Worm (Caenorhabditis elegans): ENCODE measurements around the gene C36E8.6.

Gene C36E8.6

ce11 chrIII:3976992-3977391 lies 10.9 kb upstream of the C36E8.6 start:
- no peak for TF ChIP-seq lsy-2 (tag; optimal IDR thresholded peaks at IDR 0.05)
- TF ChIP-seq mep-1 (tag; optimal IDR thresholded peaks at IDR 0.05), result no peak
- no peak for TF ChIP-seq nhr-76 (tag; optimal IDR thresholded peaks at IDR 0.05)
- no peak for TF ChIP-seq nhr-12 (tag; optimal IDR thresholded peaks at IDR 0.05)
- TF ChIP-seq unc-39 (tag; optimal IDR thresholded peaks at IDR 0.05), result no peak
- TF ChIP-seq ceh-39 (tag; optimal IDR thresholded peaks at IDR 0.05), result no peak
- TF ChIP-seq blmp-1 (tag; optimal IDR thresholded peaks at IDR 0.05), result no peak
- no peak for TF ChIP-seq elt-3 (tag; optimal IDR thresholded peaks at IDR 0.05)
- no peak for TF ChIP-seq bed-3 (GFP tag; optimal IDR thresholded peaks at IDR 0.05)
- TF ChIP-seq ham-2 (GFP tag; optimal IDR thresholded peaks at IDR 0.05), result no peak
- TF ChIP-seq drap-1 (GFP tag; optimal IDR thresholded peaks at IDR 0.05), result no peak
- no peak for TF ChIP-seq mab-5 (tag; optimal IDR thresholded peaks at IDR 0.05)
- no peak for TF ChIP-seq ztf-11 (tag; optimal IDR thresholded peaks at IDR 0.05)
- TF ChIP-seq unc-62 (GFP tag; optimal IDR thresholded peaks at IDR 0.05), result no peak
- no peak for TF ChIP-seq zip-8 (tag; optimal IDR thresholded peaks at IDR 0.05)
- TF ChIP-seq mls-2 (tag; optimal IDR thresholded peaks at IDR 0.05), result no peak

ce11 chrIII:3978438-3978837 lies 9.4 kb upstream of the C36E8.6 start:
- no peak for TF ChIP-seq lin-13 (tag; optimal IDR thresholded peaks at IDR 0.05)
- no peak for TF ChIP-seq unc-39 (tag; optimal IDR thresholded peaks at IDR 0.05)

DNA sequence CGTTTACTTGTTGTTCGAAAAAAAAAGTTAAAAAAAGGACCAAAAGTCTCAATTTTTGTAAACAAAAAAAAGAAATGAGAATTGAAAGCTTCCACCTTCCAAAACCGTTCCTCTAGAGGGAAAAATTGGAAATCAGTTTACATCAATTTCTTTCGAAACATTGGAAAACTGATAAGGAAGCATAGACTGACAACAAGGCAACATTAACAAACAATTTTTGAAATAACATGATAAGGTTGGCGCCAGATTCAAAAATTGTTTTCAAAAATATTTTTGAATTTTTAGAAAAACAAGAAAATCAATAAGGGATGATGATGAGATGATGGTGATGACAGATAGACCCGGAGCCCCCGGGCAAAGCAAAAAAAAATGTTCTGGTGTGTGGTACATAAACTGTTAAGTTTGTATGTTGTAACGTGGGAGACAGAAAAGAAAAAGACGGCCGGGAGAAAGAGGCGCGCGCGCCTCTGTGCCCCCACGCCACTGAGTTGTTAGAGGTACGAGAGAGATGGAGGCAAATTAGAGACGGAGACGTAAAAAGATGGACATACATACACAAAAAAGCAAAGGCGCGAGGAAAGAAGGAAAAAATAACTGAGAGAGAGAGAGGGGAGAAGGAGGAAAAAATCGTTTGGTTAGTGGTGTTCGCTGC lies 7.8 kb upstream of the C36E8.6 start:
- TF ChIP-seq mls-2 (tag; optimal IDR thresholded peaks at IDR 0.05) (no peak), lin-13 (tag; optimal IDR thresholded peaks at IDR 0.05) (no peak), M03D4.4 (tag; optimal IDR thresholded peaks at IDR 0.05) (no peak), ceh-83 (GFP tag; optimal IDR thresholded peaks at IDR 0.05) (no peak), unc-39 (tag; optimal IDR thresholded peaks at IDR 0.05) (no peak), ceh-39 (tag; optimal IDR thresholded peaks at IDR 0.05) (no peak), blmp-1 (tag; optimal IDR thresholded peaks at IDR 0.05) (no peak), drap-1 (GFP tag; optimal IDR thresholded peaks at IDR 0.05) (no peak)

ce11 chrIII:3984049-3984484 lies 3.8 kb upstream of the C36E8.6 start:
- TF ChIP-seq unc-120 (tag; optimal IDR thresholded peaks at IDR 0.05; ENCODE audit: poor library complexity, severe bottlenecking), result peak; percentile 25
- no peak for TF ChIP-seq hlh-1 (tag; optimal IDR thresholded peaks at IDR 0.05)

- no peak for TF ChIP-seq mls-2 (tag; optimal IDR thresholded peaks at IDR 0.05)
- no peak for TF ChIP-seq snpc-4 (tag; optimal IDR thresholded peaks at IDR 0.05)
- no peak for TF ChIP-seq unc-39 (tag; optimal IDR thresholded peaks at IDR 0.05)
- TF ChIP-seq elt-3 (tag; optimal IDR thresholded peaks at IDR 0.05), result no peak
- TF ChIP-seq tbx-8 (GFP tag; optimal IDR thresholded peaks at IDR 0.05), result no peak
Measured at ce11 chrIII:3986368-3986767, 1.5 kb upstream of the C36E8.6 start, which contains the start of gene Y1A5A.1. Gene Y1A5A.1 (minus strand): TSS chrIII:3986661.

- TF ChIP-seq hlh-1 (tag; optimal IDR thresholded peaks at IDR 0.05) (peak; percentile 75), unc-62 (GFP tag; optimal IDR thresholded peaks at IDR 0.05) (peak; percentile 2), mls-2 (tag; optimal IDR thresholded peaks at IDR 0.05) (no peak)
Measured at ce11 chrIII:3991362-3991761, 3.5 kb downstream of the C36E8.6 start.

- TF ChIP-seq lsy-2 (tag; optimal IDR thresholded peaks at IDR 0.05), result no peak
- TF ChIP-seq zip-8 (tag; optimal IDR thresholded peaks at IDR 0.05), result no peak
- no peak for TF ChIP-seq lin-13 (tag; optimal IDR thresholded peaks at IDR 0.05)
- no peak for TF ChIP-seq nhr-76 (tag; optimal IDR thresholded peaks at IDR 0.05)
- TF ChIP-seq ces-1 (GFP tag; optimal IDR thresholded peaks at IDR 0.05), result no peak
- TF ChIP-seq ztf-11 (tag; optimal IDR thresholded peaks at IDR 0.05), result no peak
- TF ChIP-seq unc-62 (GFP tag; optimal IDR thresholded peaks at IDR 0.05), result no peak
- no peak for TF ChIP-seq cnd-1 (tag; optimal IDR thresholded peaks at IDR 0.05)
- TF ChIP-seq elt-1 (tag; optimal IDR thresholded peaks at IDR 0.05; ENCODE audit: borderline replicate concordance, insufficient read depth), result no peak
- TF ChIP-seq mls-2 (tag; optimal IDR thresholded peaks at IDR 0.05), result no peak
- no peak for TF ChIP-seq sem-2 (GFP tag; optimal IDR thresholded peaks at IDR 0.05)
- no peak for TF ChIP-seq nhr-237 (tag; optimal IDR thresholded peaks at IDR 0.05)
- no peak for TF ChIP-seq nhr-28 (tag; optimal IDR thresholded peaks at IDR 0.05)
- no peak for TF ChIP-seq mab-5 (tag; optimal IDR thresholded peaks at IDR 0.05)
- TF ChIP-seq elt-3 (tag; optimal IDR thresholded peaks at IDR 0.05), result no peak
Measured at ce11 chrIII:3992089-3992488, 4.2 kb downstream of the C36E8.6 start, which contains the start of gene glb-11. Gene glb-11 (minus strand): TSS chrIII:3992189.

Measured in whole organism, mixed stage, embryonic.